Worm (Caenorhabditis elegans) whole organism, L4 larva: ENCODE data around the gene C53B7.6.

Experiments used
- D1046.2 ChIP-seq: fragments of 200-800 bp; sonication (Bioruptor generic); IDR thresholded peaks from 2 replicates; pipeline ENCODE4 v1.3.6; 2022; ENCODE audit warnings: missing genetic modification characterization, missing compliant biosample characterization
- F49E8.2 ChIP-seq: sonication (generic microtip); optimal IDR thresholded peaks from 2 replicates; lab custom pipeline; 2016; ENCODE audit warnings: missing compliant biosample characterization, mild to moderate bottlenecking, missing genetic modification characterization, borderline replicate concordance
- R02D3.7 ChIP-seq: fragments of 150-350 bp; sonication (generic microtip); optimal IDR thresholded peaks from 3 replicates; lab custom pipeline; 2014; ENCODE audit warnings: missing biosample characterization, missing genetic modification characterization
- T26A8.4 ChIP-seq: fragments of 200-800 bp; sonication (Bioruptor generic); IDR thresholded peaks from 2 replicates; pipeline ENCODE4 v1.3.6; 2022; ENCODE audit warnings: missing genetic modification characterization, missing compliant biosample characterization
- Y105C5A.15 ChIP-seq: fragments of 200-800 bp; sonication (Bioruptor generic); IDR thresholded peaks from 2 replicates; pipeline ENCODE4 v1.3.6; 2022; ENCODE audit warnings: missing genetic modification characterization, missing compliant biosample characterization
- ZK546.5 ChIP-seq, 2 experiments: sonication (generic microtip); optimal IDR thresholded peaks; 2 replicates each; lab custom pipeline; 2017; ENCODE audit warnings: missing biosample characterization in 2 of 2, missing genetic modification characterization in 2 of 2
- ama-1 ChIP-seq: fragments of 150-350 bp; optimal IDR thresholded peaks from 2 replicates; lab custom pipeline; 2014; ENCODE audit warnings: inconsistent platforms, mixed read lengths
- arid-1 ChIP-seq: fragments of 200-800 bp; sonication (Bioruptor generic); conservative IDR thresholded peaks from 2 replicates; pipeline ENCODE4 v1.3.6; 2022; ENCODE audit warnings: missing genetic modification reagents, missing genetic modification characterization, missing compliant biosample characterization
- ceh-20 ChIP-seq: fragments of 200-800 bp; sonication (Bioruptor generic); IDR thresholded peaks from 2 replicates; pipeline ENCODE4 v1.3.6; 2022; ENCODE audit warnings: missing genetic modification reagents, missing genetic modification characterization, missing compliant biosample characterization
- ceh-28 ChIP-seq: fragments of 150-350 bp; optimal IDR thresholded peaks from 2 replicates; lab custom pipeline; 2014; ENCODE audit warnings: missing biosample characterization, missing genetic modification reagents, missing genetic modification characterization
- ceh-82 ChIP-seq: sonication (generic microtip); optimal IDR thresholded peaks from 2 replicates; lab custom pipeline; 2017; ENCODE audit warnings: missing biosample characterization, missing genetic modification characterization
- cey-2 ChIP-seq: sonication (generic microtip); optimal IDR thresholded peaks from 3 replicates; lab custom pipeline; 2017; ENCODE audit warnings: missing genetic modification characterization, mild to moderate bottlenecking, missing compliant biosample characterization, antibody characterized with exemption, borderline replicate concordance; ENCODE audit not compliant: insufficient read depth
- daf-12 ChIP-seq: fragments of 150-350 bp; optimal IDR thresholded peaks from 2 replicates; lab custom pipeline; 2014; ENCODE audit warnings: missing biosample characterization, missing genetic modification reagents, missing genetic modification characterization
- daf-16 ChIP-seq, 3 experiments: sonication (generic microtip); optimal IDR thresholded peaks; 2 replicates each; lab custom pipeline; 2016 to 2017; ENCODE audit warnings: missing genetic modification characterization in 3 of 3, missing genetic modification reagents in 3 of 3, mild to moderate bottlenecking in 2 of 3, missing compliant biosample characterization in 2 of 3, missing biosample characterization in 1 of 3, moderate library complexity in 1 of 3
- dmd-6 ChIP-seq: fragments of 200-800 bp; sonication (Bioruptor generic); IDR thresholded peaks from 2 replicates; pipeline ENCODE4 v1.3.6; 2022; ENCODE audit warnings: missing genetic modification reagents, missing genetic modification characterization, missing compliant biosample characterization
- dpl-1 ChIP-seq: fragments of 150-350 bp; optimal IDR thresholded peaks from 2 replicates; lab custom pipeline; 2014; ENCODE audit warnings: missing biosample characterization, missing genetic modification reagents, missing genetic modification characterization
- dve-1 ChIP-seq: sonication (generic microtip); optimal IDR thresholded peaks from 2 replicates; lab custom pipeline; 2017; ENCODE audit warnings: antibody characterized with exemption, mild to moderate bottlenecking, missing genetic modification characterization, missing compliant biosample characterization; ENCODE audit not compliant: insufficient read depth
- egl-27 ChIP-seq: sonication (generic microtip); optimal IDR thresholded peaks from 3 replicates; lab custom pipeline; 2017; ENCODE audit warnings: missing biosample characterization, missing genetic modification reagents, missing genetic modification characterization
- egl-43 ChIP-seq: fragments of 200-800 bp; sonication (Bioruptor generic); IDR thresholded peaks from 2 replicates; pipeline ENCODE4 v1.3.6; 2022; ENCODE audit warnings: missing genetic modification reagents, missing genetic modification characterization, missing compliant biosample characterization
- fkh-10 ChIP-seq: fragments of 150-350 bp; optimal IDR thresholded peaks from 2 replicates; lab custom pipeline; 2014; ENCODE audit warnings: missing biosample characterization, missing genetic modification reagents, missing genetic modification characterization
- hlh-30 ChIP-seq: sonication (generic microtip); optimal IDR thresholded peaks from 2 replicates; lab custom pipeline; 2017; ENCODE audit warnings: antibody characterized with exemption, mild to moderate bottlenecking, missing genetic modification characterization, missing compliant biosample characterization; ENCODE audit not compliant: insufficient read depth
- hmg-1.1 ChIP-seq: fragments of 200-800 bp; sonication (Bioruptor generic); IDR thresholded peaks from 2 replicates; pipeline ENCODE4 v1.3.6; 2022; ENCODE audit warnings: missing genetic modification reagents, missing genetic modification characterization, missing compliant biosample characterization
- lim-7 ChIP-seq: fragments of 200-800 bp; sonication (Bioruptor generic); IDR thresholded peaks from 2 replicates; pipeline ENCODE4 v1.3.6; 2022; ENCODE audit warnings: missing genetic modification characterization, missing compliant biosample characterization
- lin-13 ChIP-seq: fragments of 150-350 bp; optimal IDR thresholded peaks from 2 replicates; lab custom pipeline; 2014; ENCODE audit warnings: missing biosample characterization, missing genetic modification reagents, missing genetic modification characterization
- lin-15B ChIP-seq: fragments of 150-350 bp; sonication (generic microtip); optimal IDR thresholded peaks from 3 replicates; lab custom pipeline; 2014; ENCODE audit warnings: missing biosample characterization, missing genetic modification characterization
- mdl-1 ChIP-seq, 2 experiments: fragments of 150-350 bp in 1 of 2; sonication (generic microtip) in 1 of 2; optimal IDR thresholded peaks; 2 replicates each; lab custom pipeline; 2014 to 2017; ENCODE audit warnings: missing biosample characterization in 2 of 2, missing genetic modification characterization in 2 of 2
- mep-1 ChIP-seq: fragments of 150-350 bp; sonication (generic microtip); optimal IDR thresholded peaks from 3 replicates; lab custom pipeline; 2014; ENCODE audit warnings: missing biosample characterization, missing genetic modification characterization
- mes-2 ChIP-seq: sonication (generic microtip); optimal IDR thresholded peaks from 2 replicates; lab custom pipeline; 2016; ENCODE audit warnings: missing genotype, mild to moderate bottlenecking, missing genetic modification characterization, missing compliant biosample characterization; ENCODE audit not compliant: poor library complexity, severe bottlenecking
- mxl-3 ChIP-seq: fragments of 200-800 bp; sonication (Bioruptor generic); optimal IDR thresholded peaks from 2 replicates; lab custom pipeline; 2018; ENCODE audit warnings: mild to moderate bottlenecking, missing genetic modification characterization, missing compliant biosample characterization
- nhr-10 ChIP-seq: fragments of 150-350 bp; optimal IDR thresholded peaks from 2 replicates; lab custom pipeline; 2014; ENCODE audit warnings: missing biosample characterization, missing genetic modification characterization
- nhr-11 ChIP-seq: fragments of 150-350 bp; optimal IDR thresholded peaks from 2 replicates; lab custom pipeline; 2014; ENCODE audit warnings: missing biosample characterization, missing genetic modification characterization
- nhr-25 ChIP-seq: sonication (generic microtip); optimal IDR thresholded peaks from 2 replicates; lab custom pipeline; 2017; ENCODE audit warnings: missing genetic modification characterization, mild to moderate bottlenecking, missing compliant biosample characterization, antibody characterized with exemption, moderate library complexity, borderline replicate concordance; ENCODE audit not compliant: insufficient read depth
- nhr-48 ChIP-seq: sonication (generic microtip); optimal IDR thresholded peaks from 2 replicates; lab custom pipeline; 2016; ENCODE audit warnings: mild to moderate bottlenecking, missing genetic modification characterization, missing compliant biosample characterization
- nhr-6 ChIP-seq: fragments of 150-350 bp; optimal IDR thresholded peaks from 2 replicates; lab custom pipeline; 2014; ENCODE audit warnings: missing biosample characterization, missing genetic modification characterization
- nhr-76 ChIP-seq: fragments of 150-350 bp; optimal IDR thresholded peaks from 2 replicates; lab custom pipeline; 2014; ENCODE audit warnings: missing biosample characterization, missing genetic modification characterization
- nhr-77 ChIP-seq: fragments of 150-350 bp; optimal IDR thresholded peaks from 2 replicates; lab custom pipeline; 2014; ENCODE audit warnings: missing biosample characterization, missing genetic modification characterization
- pqm-1 ChIP-seq: sonication (generic microtip); optimal IDR thresholded peaks from 2 replicates; lab custom pipeline; 2017; ENCODE audit warnings: missing biosample characterization, missing genetic modification characterization
- rbr-2 ChIP-seq: sonication (generic microtip); optimal IDR thresholded peaks from 2 replicates; lab custom pipeline; 2016; ENCODE audit warnings: missing genotype, missing genetic modification characterization, missing compliant biosample characterization
- saeg-2 ChIP-seq: fragments of 200-800 bp; sonication (Bioruptor generic); IDR thresholded peaks from 2 replicates; pipeline ENCODE4 v1.3.6; 2022; ENCODE audit warnings: missing genetic modification reagents, missing genetic modification characterization, missing compliant biosample characterization
- set-16 ChIP-seq: fragments of 200-800 bp; sonication (Bioruptor generic); IDR thresholded peaks from 2 replicates; pipeline ENCODE4 v1.3.6; 2022; ENCODE audit warnings: missing genetic modification reagents, missing genetic modification characterization, missing compliant biosample characterization
- snpc-1.2 ChIP-seq: fragments of 200-800 bp; sonication (Bioruptor generic); IDR thresholded peaks from 2 replicates; pipeline ENCODE4 v1.3.6; 2022; ENCODE audit warnings: missing genetic modification reagents, missing genetic modification characterization, missing compliant biosample characterization
- snpc-4 ChIP-seq: fragments of 150-350 bp; optimal IDR thresholded peaks from 2 replicates; lab custom pipeline; 2014; ENCODE audit warnings: missing biosample characterization, missing genetic modification characterization
- spr-1 ChIP-seq: sonication (generic microtip); optimal IDR thresholded peaks from 2 replicates; lab custom pipeline; 2016; ENCODE audit warnings: mild to moderate bottlenecking, missing genetic modification characterization, missing compliant biosample characterization
- tag-97 ChIP-seq: fragments of 200-800 bp; sonication (Bioruptor generic); IDR thresholded peaks from 2 replicates; pipeline ENCODE4 v1.3.6; 2022; ENCODE audit warnings: missing genetic modification characterization, missing compliant biosample characterization
- tra-1 ChIP-seq: fragments of 200-800 bp; sonication (Bioruptor generic); IDR thresholded peaks from 2 replicates; pipeline ENCODE4 v1.3.6; 2022; ENCODE audit warnings: missing genetic modification reagents, missing genetic modification characterization, missing compliant biosample characterization
- unc-130 ChIP-seq: sonication (generic microtip); optimal IDR thresholded peaks from 2 replicates; lab custom pipeline; 2016; ENCODE audit warnings: missing genetic modification reagents, missing genetic modification characterization, missing compliant biosample characterization
- unc-39 ChIP-seq: sonication (generic microtip); optimal IDR thresholded peaks from 2 replicates; lab custom pipeline; 2017; ENCODE audit warnings: missing biosample characterization, missing genetic modification characterization
- zfp-2 ChIP-seq: sonication (generic microtip); optimal IDR thresholded peaks from 2 replicates; lab custom pipeline; 2016; ENCODE audit warnings: mild to moderate bottlenecking, missing genetic modification characterization, missing compliant biosample characterization
- zip-2 ChIP-seq: fragments of 150-350 bp; optimal IDR thresholded peaks from 2 replicates; lab custom pipeline; 2014; ENCODE audit warnings: missing biosample characterization, missing genetic modification characterization
- ztf-11 ChIP-seq: fragments of 150-350 bp; optimal IDR thresholded peaks from 2 replicates; lab custom pipeline; 2014; ENCODE audit warnings: missing biosample characterization, missing genetic modification characterization

C53B7.6 gene

DNA sequence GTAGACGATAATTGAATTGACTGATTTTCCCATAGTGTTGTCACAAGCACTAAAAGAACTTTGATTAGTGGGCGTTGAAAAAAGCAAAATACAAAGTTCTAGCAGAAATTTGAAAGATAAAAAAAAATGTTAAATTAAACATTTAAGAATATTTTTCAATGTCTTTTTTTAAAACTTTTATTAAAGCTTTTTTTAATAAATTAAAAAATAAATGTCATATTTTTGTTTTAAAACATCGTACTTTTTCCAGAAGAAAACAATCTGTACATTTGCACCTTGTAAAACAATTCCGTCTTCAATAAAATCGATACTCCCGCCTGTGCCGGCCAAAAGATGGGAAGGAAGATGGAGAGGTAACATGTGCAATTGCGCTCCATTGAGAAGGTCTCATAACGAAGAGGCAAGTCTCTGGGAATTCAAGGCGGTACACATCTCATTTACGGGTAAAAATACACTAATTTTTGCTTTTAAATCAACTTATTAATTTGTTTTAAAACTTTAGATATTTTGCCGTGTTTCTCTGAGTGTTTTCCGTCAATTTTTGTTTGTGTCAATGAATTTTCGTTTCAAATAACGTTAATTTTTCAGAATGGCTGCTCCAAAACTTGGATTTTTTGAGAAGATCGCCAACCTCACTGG is 27.8 kb downstream of the C53B7.6 start, which contains the start of the genes glr-6 and asg-2 (continued):
- TF ChIP-seq arid-1 (GFP tag; lab: Robert Waterston, UW) (0 out of 2 replicates have a peak, but pooled peaks have one; percentile 37), rbr-2 (tag; lab: Kevin White, UChicago) (peak; percentile 71), tra-1 (no peak), nhr-6 (tag; lab: Kevin White, UChicago) (peak; percentile 74), ZK546.5 (tag; optimal IDR thresholded peaks at IDR 0.05; lab: Kevin White, UChicago) (no peak), tag-97 (GFP tag; lab: Robert Waterston, UW) (no peak), egl-43 (GFP tag; lab: Robert Waterston, UW) (no peak), nhr-77 (tag; lab: Kevin White, UChicago) (peak; percentile 92), unc-39 (no peak), T26A8.4 (peak; percentile 57), daf-16 (GFP tag; optimal IDR thresholded peaks at IDR 0.05; lab: Kevin White, UChicago) (peak in 1 of 2 experiments; percentile 38), daf-16 (tag; optimal IDR thresholded peaks at IDR 0.05; lab: Kevin White, UChicago) (peak; percentile 80), lim-7 (GFP tag; lab: Robert Waterston, UW) (no peak), spr-1 (peak; percentile 51), dve-1 (tag; lab: Kevin White, UChicago) (peak; percentile 87), snpc-1.2 (GFP tag; lab: Robert Waterston, UW) (no peak), set-16 (no peak), ceh-20 (GFP tag; lab: Robert Waterston, UW) (0 out of 2 replicates have a peak, but pooled peaks have one; percentile 43), R02D3.7 (peak; percentile 44), snpc-4 (no peak), F49E8.2 (tag; lab: Kevin White, UChicago) (no peak), lin-15B (peak; percentile 57), dpl-1 (GFP tag; lab: Kevin White, UChicago) (peak; percentile 73), nhr-76 (tag; lab: Kevin White, UChicago) (no peak), ceh-82 (no peak), nhr-11 (tag; lab: Kevin White, UChicago) (peak; percentile 86), nhr-10 (tag; lab: Kevin White, UChicago) (no peak), zfp-2 (tag; lab: Kevin White, UChicago) (peak; percentile 39), D1046.2 (GFP tag; lab: Robert Waterston, UW) (no peak), ztf-11 (no peak), ama-1 (lab: Kevin White, UChicago) (peak; percentile 10), unc-130 (GFP tag; lab: Kevin White, UChicago) (no peak), zip-2 (tag; lab: Kevin White, UChicago) (no peak), pqm-1 (tag; lab: Kevin White, UChicago) (peak; percentile 70), mep-1 (peak; percentile 89), daf-12 (tag; lab: Kevin White, UChicago) (no peak), nhr-48 (tag; lab: Kevin White, UChicago) (peak; percentile 22), mes-2 (tag; lab: Kevin White, UChicago) (peak; percentile 88), mxl-3 (GFP tag; lab: Kevin White, UChicago) (peak; percentile 38), saeg-2 (GFP tag; lab: Robert Waterston, UW) (no peak), cey-2 (no peak), lin-13 (GFP tag; lab: Kevin White, UChicago) (peak; percentile 78), fkh-10 (peak; percentile 79), mdl-1 (tag; optimal IDR thresholded peaks at IDR 0.05; lab: Kevin White, UChicago) (peak in 1 of 2 experiments; percentile 35), hlh-30 (peak; percentile 66), nhr-25 (tag; lab: Kevin White, UChicago) (no peak), dmd-6 (GFP tag; lab: Robert Waterston, UW) (peak; percentile 56), hmg-1.1 (GFP tag; lab: Robert Waterston, UW) (peak; percentile 73), egl-27 (tag; lab: Kevin White, UChicago) (no peak), ceh-28 (peak; percentile 43), Y105C5A.15 (GFP tag; lab: Robert Waterston, UW) (no peak)
